Fruit fly (Drosophila melanogaster) whole organism, prepupa: ENCODE measurements around the gene vir-1.

Experiments
- CG10631 ChIP-seq: fragments of 200-800 bp; sonication (Bioruptor generic); optimal IDR thresholded peaks from 2 replicates; lab custom pipeline; 2016; ENCODE audit warnings: missing biosample characterization, missing genetic modification characterization
- CG11902 ChIP-seq: fragments of 200-800 bp; sonication (Bioruptor generic); optimal IDR thresholded peaks from 3 replicates; lab custom pipeline; 2016; ENCODE audit warnings: missing biosample characterization, missing genetic modification characterization
- Hr38 ChIP-seq: sonication (Bioruptor generic); optimal IDR thresholded peaks from 2 replicates; lab custom pipeline; 2016; ENCODE audit warnings: missing biosample characterization, missing genetic modification characterization
- Hr39 ChIP-seq: fragments of 200-800 bp; sonication (Bioruptor generic); optimal IDR thresholded peaks from 2 replicates; lab custom pipeline; 2016; ENCODE audit warnings: missing biosample characterization, missing genetic modification characterization
- Met ChIP-seq: fragments of 200-800 bp; sonication (Bioruptor generic); optimal IDR thresholded peaks from 3 replicates; lab custom pipeline; 2016; ENCODE audit warnings: missing biosample characterization, missing genetic modification characterization
- cyc ChIP-seq: fragments of 200-800 bp; sonication (Bioruptor generic); optimal IDR thresholded peaks from 3 replicates; lab custom pipeline; 2016; ENCODE audit warnings: missing biosample characterization, missing genetic modification characterization
- fd59A ChIP-seq: fragments of 200-800 bp; sonication (Bioruptor generic); optimal IDR thresholded peaks from 2 replicates; lab custom pipeline; 2017; ENCODE audit warnings: missing biosample characterization, mild to moderate bottlenecking, missing genetic modification characterization, missing genetic modification reagents
- lz ChIP-seq: fragments of 200-800 bp; sonication (Bioruptor generic); optimal IDR thresholded peaks from 3 replicates; lab custom pipeline; 2016; ENCODE audit warnings: missing biosample characterization, missing genetic modification characterization
- topi ChIP-seq: fragments of 200-800 bp; sonication (Bioruptor generic); optimal IDR thresholded peaks from 3 replicates; lab custom pipeline; 2016; ENCODE audit warnings: missing biosample characterization, missing genetic modification characterization

dm6 chr2L:12423106-12423836, at the start of gene vir-1:
- TF ChIP-seq cyc: no peak
- TF ChIP-seq CG11902 (GFP tag; lab: Kevin White, UChicago): no peak
- TF ChIP-seq Hr39 (GFP tag; lab: Kevin White, UChicago): no peak
- TF ChIP-seq fd59A (GFP tag; lab: Kevin White, UChicago): no peak
- TF ChIP-seq Met: peak; percentile 32
- no peak for TF ChIP-seq Hr38 (GFP tag; lab: Kevin White, UChicago)
- no peak for TF ChIP-seq CG10631 (GFP tag; lab: Kevin White, UChicago)
- TF ChIP-seq topi (GFP tag; lab: Kevin White, UChicago): peak; percentile 33
- TF ChIP-seq lz (GFP tag; lab: Kevin White, UChicago): no peak
